Worm (Caenorhabditis elegans): ENCODE measurements around the gene smvt-1.

Gene smvt-1

ce11 chrX:2549322-2549721, 538 bp upstream of the smvt-1 start (continued):
- TF ChIP-seq atf-7 (tag; optimal IDR thresholded peaks at IDR 0.05) = peak; percentile 55
- no peak for TF ChIP-seq T26A5.8 (tag; optimal IDR thresholded peaks at IDR 0.05)
- TF ChIP-seq nhr-120 (GFP tag; IDR thresholded peaks at IDR 0.05) = no peak
- TF ChIP-seq ztf-26 (tag; optimal IDR thresholded peaks at IDR 0.05) = peak; percentile 36
- TF ChIP-seq zfh-2 (GFP tag; conservative IDR thresholded peaks at IDR 0.05) = 0 out of 2 replicates have a peak, but pooled peaks have one; percentile 35
- 0 out of 2 replicates have a peak, but pooled peaks have one; percentile 9 for TF ChIP-seq Y56A3A.18 (GFP tag; IDR thresholded peaks at IDR 0.05)
- TF ChIP-seq K12H6.12 (tag; optimal IDR thresholded peaks at IDR 0.05) = peak; percentile 44
- TF ChIP-seq lsy-27 (tag; optimal IDR thresholded peaks at IDR 0.05; ENCODE audit: borderline replicate concordance, insufficient read depth) = peak; percentile 74
- TF ChIP-seq B0035.1 (tag; optimal IDR thresholded peaks at IDR 0.05) = peak; percentile 56
- TF ChIP-seq aptf-3 (GFP tag; IDR thresholded peaks at IDR 0.05) = peak; percentile 43; the same call in 1 of the 2 replicates
- TF ChIP-seq nfya-1 (tag; optimal IDR thresholded peaks at IDR 0.05; ENCODE audit: borderline replicate concordance, insufficient read depth) = no peak
- TF ChIP-seq C17E4.6 (GFP tag; IDR thresholded peaks at IDR 0.05) = no peak
- TF ChIP-seq Y53G8AR.9 (GFP tag; conservative IDR thresholded peaks at IDR 0.05) = no peak
- no peak for TF ChIP-seq C06A6.2 (GFP tag; conservative IDR thresholded peaks at IDR 0.05)
- no peak for TF ChIP-seq pha-4 (tag; optimal IDR thresholded peaks at IDR 0.05)
- 0 out of 2 replicates have a peak, but pooled peaks have one; percentile 25 for TF ChIP-seq B0019.2 (GFP tag; conservative IDR thresholded peaks at IDR 0.05)
- TF ChIP-seq unc-62 (GFP tag; optimal IDR thresholded peaks at IDR 0.05) = no peak
- TF ChIP-seq akir-1 (GFP tag; optimal IDR thresholded peaks at IDR 0.05) = peak; percentile 76
- TF ChIP-seq F23B12.7 (tag; optimal IDR thresholded peaks at IDR 0.05; ENCODE audit: insufficient read depth) = peak; percentile 85
- TF ChIP-seq nhr-179 (tag; optimal IDR thresholded peaks at IDR 0.05) = peak; percentile 12
- no peak for TF ChIP-seq madf-8 (GFP tag; conservative IDR thresholded peaks at IDR 0.05)
- no peak for TF ChIP-seq bed-2 (GFP tag; IDR thresholded peaks at IDR 0.05)
- peak; percentile 78 for TF ChIP-seq dox-1 (GFP tag; IDR thresholded peaks at IDR 0.05)
- no peak for TF ChIP-seq F39B2.1 (GFP tag; IDR thresholded peaks at IDR 0.05)
- peak; percentile 94 for TF ChIP-seq tbp1 (GFP tag; optimal IDR thresholded peaks at IDR 0.05)
- TF ChIP-seq madf-3 (GFP tag; IDR thresholded peaks at IDR 0.05) = 0 out of 2 replicates have a peak, but pooled peaks have one; percentile 49
- peak in 1 of 3 experiments; percentile 61 for TF ChIP-seq lin-35 (GFP tag; optimal IDR thresholded peaks at IDR 0.05)
- peak; percentile 29 for TF ChIP-seq somi-1 (GFP tag; optimal IDR thresholded peaks at IDR 0.05)
- peak; percentile 86 for TF ChIP-seq D2030.7 (GFP tag; IDR thresholded peaks at IDR 0.05)
- no peak for TF ChIP-seq bed-1 (GFP tag; IDR thresholded peaks at IDR 0.05)
- TF ChIP-seq ztf-25 (GFP tag; IDR thresholded peaks at IDR 0.05) = peak; percentile 91
- TF ChIP-seq B0336.3 (GFP tag; IDR thresholded peaks at IDR 0.05) = peak; percentile 76
- no peak for TF ChIP-seq sptf-2 (GFP tag; optimal IDR thresholded peaks at IDR 0.05)
- peak; percentile 92; the same call in 1 of the 2 replicates for TF ChIP-seq lin-26 (GFP tag; IDR thresholded peaks at IDR 0.05)
- no peak for TF ChIP-seq nhr-27 (tag; optimal IDR thresholded peaks at IDR 0.05)
- peak; percentile 33 for TF ChIP-seq tlf-1 (GFP tag; optimal IDR thresholded peaks at IDR 0.05)
- 0 out of 2 replicates have a peak, but pooled peaks have one; percentile 25 for TF ChIP-seq ceh-40 (GFP tag; IDR thresholded peaks at IDR 0.05)
- TF ChIP-seq F57C9.4 (tag; optimal IDR thresholded peaks at IDR 0.05) = peak; percentile 25
- TF ChIP-seq cebp-1 (GFP tag; IDR thresholded peaks at IDR 0.05) = peak; percentile 58
- TF ChIP-seq cebp-1 (tag; optimal IDR thresholded peaks at IDR 0.05) = peak; percentile 76
- TF ChIP-seq ztf-22 (GFP tag; optimal IDR thresholded peaks at IDR 0.05) = peak; percentile 42
- peak; percentile 2 for TF ChIP-seq lsl-1 (GFP tag; optimal IDR thresholded peaks at IDR 0.05)
- peak; percentile 4 for TF ChIP-seq ets-4 (GFP tag; optimal IDR thresholded peaks at IDR 0.05)
- no peak for TF ChIP-seq efl-1 (GFP tag; optimal IDR thresholded peaks at IDR 0.05)
- TF ChIP-seq sdz-38 (tag; optimal IDR thresholded peaks at IDR 0.05) = no peak

All from whole organism, young adult.